Worm (Caenorhabditis elegans): ENCODE measurements around the gene col-2.

Gene col-2

ce11 chrIV:10112570-10112969 is 27.3 kb upstream of the col-2 start, which contains the start of gene nsph-3.2:
nsph-3.2 (plus strand) TSS chrIV:10112870.
- TF ChIP-seq flh-1 (GFP tag; optimal IDR thresholded peaks at IDR 0.05): no peak
- no peak for TF ChIP-seq blmp-1 (tag; optimal IDR thresholded peaks at IDR 0.05)
- TF ChIP-seq ham-2 (GFP tag; optimal IDR thresholded peaks at IDR 0.05): no peak
- no peak for TF ChIP-seq mep-1 (tag; optimal IDR thresholded peaks at IDR 0.05)
- TF ChIP-seq zip-8 (tag; optimal IDR thresholded peaks at IDR 0.05): no peak
- TF ChIP-seq nhr-76 (tag; optimal IDR thresholded peaks at IDR 0.05): no peak
- no peak for TF ChIP-seq nhr-237 (tag; optimal IDR thresholded peaks at IDR 0.05)
- no peak for TF ChIP-seq ces-1 (GFP tag; optimal IDR thresholded peaks at IDR 0.05)
- no peak for TF ChIP-seq M03D4.4 (tag; optimal IDR thresholded peaks at IDR 0.05)

DNA sequence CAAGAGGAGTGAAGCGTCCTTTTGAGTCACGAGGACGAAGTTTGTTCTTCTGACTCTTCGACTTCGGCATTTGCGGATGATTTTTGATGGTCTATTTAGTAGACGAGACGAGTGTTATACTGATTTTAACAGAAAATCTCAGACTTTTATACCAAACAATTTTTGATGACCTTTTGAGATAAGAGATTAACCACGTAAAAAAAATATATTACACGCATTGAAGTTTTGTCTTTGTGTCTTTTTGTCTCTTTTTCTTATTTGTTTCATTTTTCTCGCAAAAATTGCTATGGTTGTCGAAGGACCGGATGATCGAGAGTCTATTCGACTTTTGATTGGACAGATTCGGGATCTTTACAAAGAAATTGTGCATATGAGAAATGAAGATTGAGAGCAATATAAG is 26.2 kb upstream of the col-2 start, which contains the start of gene spch-1:
Gene spch-1 (minus strand): TSS at position 101 of the 400 bp plus-strand sequence.
- TF ChIP-seq ces-1 (GFP tag; optimal IDR thresholded peaks at IDR 0.05) (no peak), unc-39 (tag; optimal IDR thresholded peaks at IDR 0.05) (no peak), elt-3 (tag; optimal IDR thresholded peaks at IDR 0.05) (no peak), ceh-39 (tag; optimal IDR thresholded peaks at IDR 0.05) (no peak), lin-13 (tag; optimal IDR thresholded peaks at IDR 0.05) (no peak), elt-1 (tag; optimal IDR thresholded peaks at IDR 0.05; ENCODE audit: borderline replicate concordance, insufficient read depth) (no peak), cnd-1 (tag; optimal IDR thresholded peaks at IDR 0.05) (no peak), blmp-1 (tag; optimal IDR thresholded peaks at IDR 0.05) (no peak), sem-2 (GFP tag; optimal IDR thresholded peaks at IDR 0.05) (no peak), tbx-8 (GFP tag; optimal IDR thresholded peaks at IDR 0.05) (no peak), unc-62 (GFP tag; optimal IDR thresholded peaks at IDR 0.05) (no peak)

DNA sequence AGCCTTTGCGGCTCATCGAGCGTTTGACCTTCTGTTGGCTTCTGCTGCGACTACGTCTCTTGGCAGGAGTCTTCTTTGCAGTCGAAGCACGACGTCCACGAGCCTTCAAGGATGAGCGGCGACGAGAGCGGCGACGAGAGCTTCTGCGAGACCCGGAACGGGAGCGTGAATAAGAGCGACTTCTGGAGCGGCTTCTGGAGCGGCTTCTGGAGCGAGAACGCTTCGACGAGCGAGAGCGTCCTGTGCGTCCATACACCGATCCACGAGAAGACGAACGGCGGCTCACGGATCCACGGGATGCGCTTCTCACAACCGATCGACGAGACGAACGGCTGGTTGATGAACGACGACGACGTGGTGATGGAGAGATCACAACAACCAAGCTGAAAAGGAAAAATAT is 25.6 kb upstream of the col-2 start:
- no peak for TF ChIP-seq blmp-1 (tag; optimal IDR thresholded peaks at IDR 0.05)

DNA sequence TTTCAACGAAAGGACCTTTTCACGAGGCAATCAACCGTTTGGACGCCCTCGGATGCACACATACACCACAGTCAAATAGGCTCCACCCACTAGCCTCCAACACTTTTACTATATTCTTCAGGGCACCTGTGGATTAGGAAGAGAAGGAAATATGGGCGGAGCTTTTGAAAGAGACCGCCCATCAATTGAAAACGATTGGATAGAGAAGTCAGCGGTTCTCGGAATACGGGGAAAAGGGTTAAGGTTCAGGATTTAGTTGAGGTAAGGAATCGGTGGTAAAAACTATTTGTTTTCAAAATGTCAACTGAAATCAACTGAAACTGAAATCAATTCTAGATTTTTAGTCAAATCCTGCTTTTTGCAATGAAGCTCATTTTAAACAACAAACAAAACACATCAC is 25.2 kb upstream of the col-2 start, which contains the start of gene egl-38:
Gene egl-38 (minus strand): TSS at position 101 of the 400 bp plus-strand sequence.
- TF ChIP-seq zip-8 (tag; optimal IDR thresholded peaks at IDR 0.05) (no peak), ceh-43 (GFP tag; optimal IDR thresholded peaks at IDR 0.05) (no peak), flh-1 (GFP tag; optimal IDR thresholded peaks at IDR 0.05) (no peak), bed-3 (GFP tag; optimal IDR thresholded peaks at IDR 0.05) (no peak), mab-5 (tag; optimal IDR thresholded peaks at IDR 0.05) (no peak)

ce11 chrIV:10096881-10097280 is 11.6 kb upstream of the col-2 start, which contains the start of gene dis-3:
dis-3 (plus strand) TSS chrIV:10097202.
- TF ChIP-seq ceh-39 (tag; optimal IDR thresholded peaks at IDR 0.05): no peak
- TF ChIP-seq pha-4 (tag; optimal IDR thresholded peaks at IDR 0.05): peak; percentile 1

- TF ChIP-seq blmp-1 (tag; optimal IDR thresholded peaks at IDR 0.05): no peak
- no peak for TF ChIP-seq nhr-76 (tag; optimal IDR thresholded peaks at IDR 0.05)
- no peak for TF ChIP-seq nhr-2 (tag; optimal IDR thresholded peaks at IDR 0.05)
- no peak for TF ChIP-seq ceh-39 (tag; optimal IDR thresholded peaks at IDR 0.05)
- TF ChIP-seq sem-2 (GFP tag; optimal IDR thresholded peaks at IDR 0.05): no peak
These were observed 9.9 kb upstream of the col-2 start, which contains the start of the genes C04G2.5 and msp-36 for ce11 chrIV:10095171-10095570. C04G2.5 (minus strand) TSS chrIV:10095271. msp-36 (plus strand) TSS chrIV:10095433.

DNA sequence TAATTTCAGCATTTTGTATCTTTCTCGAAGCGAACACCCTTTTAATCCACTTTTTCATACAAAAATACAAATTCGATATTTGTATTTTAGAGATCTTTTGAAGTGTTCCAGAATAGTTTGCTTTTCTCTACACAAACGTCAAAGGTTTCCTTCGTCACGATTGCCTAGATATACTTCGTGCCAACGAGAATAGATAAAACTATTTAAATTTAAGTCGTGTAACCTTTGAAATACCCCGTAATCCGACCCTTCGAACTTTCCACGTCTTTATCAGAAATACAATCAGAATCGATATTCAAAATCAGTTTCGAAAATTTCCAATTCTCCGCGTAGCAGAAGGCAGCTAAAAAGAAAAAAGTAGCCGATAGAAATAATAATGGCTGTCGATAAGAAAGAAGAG is 5.1 kb upstream of the col-2 start, which contains the start of gene ttbk-5:
Gene ttbk-5 (plus strand): TSS at position 301 of the 400 bp plus-strand sequence.
- no peak for TF ChIP-seq elt-3 (tag; optimal IDR thresholded peaks at IDR 0.05)
- peak; percentile 55 for TF ChIP-seq blmp-1 (tag; optimal IDR thresholded peaks at IDR 0.05)

DNA sequence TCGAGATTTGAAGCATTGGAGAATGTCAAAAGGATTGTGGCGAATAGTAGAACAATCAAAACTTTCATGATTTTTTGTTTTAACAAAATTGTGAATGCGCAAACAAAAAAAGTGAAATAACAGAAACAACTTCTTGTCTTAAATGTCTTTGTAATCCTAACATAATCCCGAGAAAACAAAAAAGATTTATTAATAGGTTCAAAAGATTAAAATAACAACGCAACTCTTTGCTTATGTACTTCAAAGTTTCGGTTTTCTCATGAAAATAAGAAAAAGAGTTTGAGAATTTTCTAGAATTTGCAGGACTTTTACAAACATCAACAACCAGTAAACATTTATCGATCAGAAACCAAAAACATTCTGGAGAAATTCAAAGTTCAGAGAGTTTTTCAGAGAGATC is 4.5 kb upstream of the col-2 start, which contains the start of gene ttr-39:
Gene ttr-39 (minus strand): TSS at position 101 of the 400 bp plus-strand sequence.
- peak; percentile 90 for TF ChIP-seq blmp-1 (tag; optimal IDR thresholded peaks at IDR 0.05)
- TF ChIP-seq M03D4.4 (tag; optimal IDR thresholded peaks at IDR 0.05): no peak

Data from whole organism, mixed stage, embryonic.